Worm (Caenorhabditis elegans) whole organism, young adult: ENCODE measurements around the gene T25B9.12.
"Not testable (repeated sequence)": the region's sequence is repeated elsewhere in the genome, so short reads cannot be mapped to it uniquely, and the experiment has no call there.

Experiments used
- Y95B8A.8 ChIP-seq: fragments of 200-800 bp; sonication (Bioruptor generic); IDR thresholded peaks from 2 replicates; pipeline ENCODE4 v1.3.6; 2022; ENCODE audit warnings: missing genetic modification reagents, missing genetic modification characterization, missing compliant biosample characterization
- ceh-58 ChIP-seq: fragments of 200-800 bp; sonication (Bioruptor generic); IDR thresholded peaks from 2 replicates; pipeline ENCODE4 v1.3.6; 2022; ENCODE audit warnings: missing genetic modification characterization, missing compliant biosample characterization
- hlh-12 ChIP-seq: sonication (generic microtip); optimal IDR thresholded peaks from 2 replicates; lab custom pipeline; 2016; ENCODE audit warnings: missing genetic modification characterization, missing compliant biosample characterization
- lin-40 ChIP-seq: sonication (generic microtip); optimal IDR thresholded peaks from 2 replicates; lab custom pipeline; 2016; ENCODE audit warnings: missing genetic modification characterization, mild to moderate bottlenecking, missing compliant biosample characterization, missing genotype, missing genetic modification reagents
- mes-4 ChIP-seq: sonication (generic microtip); optimal IDR thresholded peaks from 2 replicates; lab custom pipeline; 2016; ENCODE audit warnings: missing genotype, missing genetic modification characterization, missing compliant biosample characterization
- sdz-38 ChIP-seq: sonication (generic microtip); optimal IDR thresholded peaks from 2 replicates; lab custom pipeline; 2016; ENCODE audit warnings: missing genotype, missing genetic modification characterization, missing compliant biosample characterization
- unc-62 ChIP-seq: fragments of 150-350 bp; optimal IDR thresholded peaks from 2 replicates; lab custom pipeline; 2014; ENCODE audit warnings: missing biosample characterization, missing genetic modification reagents, missing genetic modification characterization
- ztf-22 ChIP-seq: fragments of 200-800 bp; sonication (Bioruptor generic); optimal IDR thresholded peaks from 2 replicates; lab custom pipeline; 2018; ENCODE audit warnings: mild to moderate bottlenecking, missing genetic modification characterization, moderate library complexity, missing compliant biosample characterization

- TF ChIP-seq ztf-22 (GFP tag; lab: Kevin White, UChicago); mes-4 (tag; lab: Kevin White, UChicago); ceh-58 (GFP tag; lab: Robert Waterston, UW); Y95B8A.8 (GFP tag; lab: Robert Waterston, UW); lin-40 (tag; lab: Kevin White, UChicago); unc-62; sdz-38 (tag; lab: Kevin White, UChicago); hlh-12: not testable (repeated sequence)
These were observed 13.4 kb upstream of the T25B9.12 start, which contains the start of gene T25B9.2 for ce11 chrIV:10751740-10752139.
